Worm (Caenorhabditis elegans) whole organism, early embryonic: ENCODE data around the gene ram-5.
A peak's percentile ranks its signal among the peaks of the same experiment; 100 is the strongest.

Experiments
- B0310.2 ChIP-seq: sonication (generic microtip); optimal IDR thresholded peaks from 2 replicates; lab custom pipeline; 2016; ENCODE audit warnings: mild to moderate bottlenecking, missing genetic modification characterization, missing compliant biosample characterization
- aly-1 ChIP-seq: sonication (generic microtip); optimal IDR thresholded peaks from 2 replicates; lab custom pipeline; 2016; ENCODE audit warnings: missing genetic modification characterization, missing compliant biosample characterization
- ama-1 ChIP-seq: fragments of 150-350 bp; optimal IDR thresholded peaks from 2 replicates; lab custom pipeline; 2014
- ceh-36 ChIP-seq: sonication (generic microtip); optimal IDR thresholded peaks from 2 replicates; lab custom pipeline; 2016; ENCODE audit warnings: missing genetic modification characterization, inconsistent platforms, missing compliant biosample characterization
- hmbx-1 ChIP-seq: sonication (generic microtip); optimal IDR thresholded peaks from 2 replicates; lab custom pipeline; 2016; ENCODE audit warnings: mild to moderate bottlenecking, missing genetic modification characterization, missing compliant biosample characterization
- hnd-1 ChIP-seq: sonication (generic microtip); optimal IDR thresholded peaks from 2 replicates; lab custom pipeline; 2016; ENCODE audit warnings: missing genetic modification characterization, missing compliant biosample characterization
- tra-4 ChIP-seq: sonication (generic microtip); optimal IDR thresholded peaks from 2 replicates; lab custom pipeline; 2017; ENCODE audit warnings: missing genetic modification characterization, missing compliant biosample characterization

DNA sequence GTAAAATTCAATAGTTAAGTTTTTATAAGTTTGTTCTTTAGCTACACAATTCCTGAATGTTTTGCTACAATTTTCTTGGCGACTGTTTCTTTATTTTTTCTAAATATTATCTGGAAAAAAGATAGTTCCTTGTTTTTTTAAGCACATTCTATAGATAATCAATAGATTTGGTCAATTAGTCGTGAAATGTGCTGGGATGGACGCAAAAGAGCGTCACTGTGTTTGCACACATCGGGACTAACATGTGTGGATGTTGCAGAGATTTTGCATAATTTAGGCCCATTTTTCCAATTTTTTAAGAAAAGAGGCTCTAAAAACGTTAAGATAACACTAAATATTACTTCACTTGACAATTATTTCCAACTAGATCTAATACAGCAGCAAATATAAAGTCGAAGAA, 36.5 kb upstream of the ram-5 start:
- TF ChIP-seq ceh-36 (tag; lab: Kevin White, UChicago) (peak; percentile 5), ama-1 (lab: Kevin White, UChicago) (no peak), hnd-1 (tag; lab: Kevin White, UChicago) (no peak), hmbx-1 (no peak), aly-1 (tag; lab: Kevin White, UChicago) (no peak), tra-4 (tag; lab: Kevin White, UChicago) (no peak), B0310.2 (tag; lab: Kevin White, UChicago) (no peak)
